Fruit fly (Drosophila melanogaster) whole organism, embryonic: Measurements from ENCODE around the gene Rab3-GEF.

Experiments
- Atf-2 ChIP-seq: fragments of 200-800 bp; sonication (Bioruptor generic); optimal IDR thresholded peaks from 2 replicates; lab custom pipeline; 2016; ENCODE audit warnings: missing biosample characterization, missing genetic modification characterization
- CG10543 ChIP-seq: fragments of 200-800 bp; sonication (Bioruptor generic); optimal IDR thresholded peaks from 3 replicates; lab custom pipeline; 2017; ENCODE audit warnings: missing biosample characterization, mild to moderate bottlenecking, missing genetic modification characterization, moderate library complexity
- CG13287 ChIP-seq: fragments of 200-800 bp; sonication (Bioruptor generic); IDR thresholded peaks from 2 replicates; pipeline ENCODE4 v1.3.6; 2022; ENCODE audit warnings: missing biosample characterization, missing genetic modification characterization; ENCODE audit not compliant: partially characterized antibody
- CG16863 ChIP-seq: fragments of 200-800 bp; sonication (Bioruptor generic); optimal IDR thresholded peaks from 3 replicates; lab custom pipeline; 2016; ENCODE audit warnings: missing biosample characterization, missing genetic modification characterization
- CG17359 ChIP-seq: fragments of 200-800 bp; sonication (Bioruptor generic); optimal IDR thresholded peaks from 3 replicates; lab custom pipeline; 2018; ENCODE audit warnings: missing biosample characterization, mild to moderate bottlenecking, missing genetic modification characterization, moderate library complexity
- CG34376 ChIP-seq: fragments of 200-800 bp; sonication (Bioruptor generic); optimal IDR thresholded peaks from 2 replicates; lab custom pipeline; 2018; ENCODE audit warnings: missing biosample characterization, mild to moderate bottlenecking, missing genetic modification characterization
- CG42726 ChIP-seq: fragments of 200-800 bp; sonication (Bioruptor generic); IDR thresholded peaks from 2 replicates; pipeline ENCODE4 v1.3.6; 2022; ENCODE audit warnings: missing biosample characterization, missing genetic modification characterization; ENCODE audit not compliant: partially characterized antibody
- CG5953 ChIP-seq: fragments of 200-800 bp; sonication (Bioruptor generic); IDR thresholded peaks from 2 replicates; pipeline ENCODE4 v1.3.6; 2022; ENCODE audit warnings: missing biosample characterization, missing genetic modification characterization
- CG6654 ChIP-seq: fragments of 200-800 bp; sonication (Bioruptor generic); optimal IDR thresholded peaks from 2 replicates; lab custom pipeline; 2017; ENCODE audit warnings: missing biosample characterization, mild to moderate bottlenecking, missing genetic modification characterization
- CG9797 ChIP-seq: fragments of 200-800 bp; sonication (Bioruptor generic); optimal IDR thresholded peaks from 3 replicates; lab custom pipeline; 2018; ENCODE audit warnings: missing biosample characterization, mild to moderate bottlenecking, missing genetic modification characterization
- CkIIα-i1 ChIP-seq: fragments of 200-800 bp; sonication (Bioruptor generic); IDR thresholded peaks from 2 replicates; pipeline ENCODE4 v1.3.6; 2022; ENCODE audit warnings: missing biosample characterization, missing genetic modification characterization
- Drgx ChIP-seq: fragments of 200-800 bp; sonication (Bioruptor generic); IDR thresholded peaks from 2 replicates; pipeline ENCODE4 v1.3.6; 2022; ENCODE audit warnings: missing biosample characterization, missing genetic modification characterization
- E2f2 ChIP-seq: fragments of 200-800 bp; sonication (Bioruptor generic); IDR thresholded peaks from 2 replicates; pipeline ENCODE4 v1.3.6; 2022; ENCODE audit warnings: missing biosample characterization, missing genetic modification characterization
- Ets65A ChIP-seq: fragments of 200-800 bp; sonication (Bioruptor generic); peaks from one replicate; lab custom pipeline; 2016; ENCODE audit warnings: missing biosample characterization, missing genetic modification characterization
- GATAe ChIP-seq: fragments of 200-800 bp; sonication (Bioruptor generic); conservative IDR thresholded peaks from 2 replicates; pipeline ENCODE4 v1.3.6; 2022; ENCODE audit warnings: missing biosample characterization, missing genetic modification characterization
- HmgD ChIP-seq: fragments of 200-800 bp; sonication (Bioruptor generic); optimal IDR thresholded peaks from 3 replicates; lab custom pipeline; 2016; ENCODE audit warnings: missing biosample characterization, missing genetic modification characterization
- Hmr ChIP-seq: fragments of 200-800 bp; sonication (Bioruptor generic); optimal IDR thresholded peaks from 3 replicates; lab custom pipeline; 2017; ENCODE audit warnings: mild to moderate bottlenecking, missing biosample characterization, missing genetic modification reagents, missing genetic modification characterization
- MBD-R2 ChIP-seq: fragments of 200-800 bp; sonication (Bioruptor generic); IDR thresholded peaks from 2 replicates; pipeline ENCODE4 v1.3.6; 2022; ENCODE audit warnings: missing biosample characterization, missing genetic modification characterization
- Med ChIP-seq: fragments of 200-800 bp; sonication (Bioruptor generic); peaks from one replicate; lab custom pipeline; 2016; ENCODE audit warnings: missing biosample characterization, missing genetic modification characterization, mild to moderate bottlenecking, inconsistent platforms, moderate library complexity
- Side ChIP-seq: fragments of 200-800 bp; sonication (Bioruptor generic); optimal IDR thresholded peaks from 2 replicates; lab custom pipeline; 2016; ENCODE audit warnings: missing biosample characterization, missing genetic modification characterization
- Tbp ChIP-seq: fragments of >200 bp; optimal IDR thresholded peaks from 2 replicates; lab custom pipeline; 2018; ENCODE audit warnings: missing biosample characterization, missing genetic modification characterization
- Trl ChIP-seq, 3 experiments: fragments of >200 bp in 2 of 3; fragments of 200-800 bp in 1 of 3; sonication (Bioruptor generic) in 1 of 3; optimal IDR thresholded peaks; 2 replicates in 1 of 3; 3 replicates in 2 of 3; lab custom pipeline; 2016 to 2017; ENCODE audit warnings: missing biosample characterization in 1 of 3, missing genetic modification characterization in 1 of 3
- YL-1 ChIP-seq: fragments of 200-800 bp; sonication (Bioruptor generic); optimal IDR thresholded peaks from 3 replicates; lab custom pipeline; 2017; ENCODE audit warnings: missing biosample characterization, mild to moderate bottlenecking, missing genetic modification characterization
- cg ChIP-seq: fragments of 200-800 bp; sonication (Bioruptor generic); optimal IDR thresholded peaks from 3 replicates; lab custom pipeline; 2019; ENCODE audit warnings: missing biosample characterization, mild to moderate bottlenecking, missing genetic modification characterization, moderate library complexity
- chinmo ChIP-seq: fragments of 200-800 bp; sonication (Bioruptor generic); IDR thresholded peaks from 4 replicates; pipeline ENCODE4 v1.3.6; 2022; ENCODE audit warnings: missing biosample characterization, missing genetic modification characterization; ENCODE audit not compliant: partially characterized antibody
- crol ChIP-seq: fragments of 200-800 bp; sonication (Bioruptor generic); IDR thresholded peaks from 2 replicates; pipeline ENCODE4 v1.3.6; 2022; ENCODE audit warnings: missing biosample characterization, missing genetic modification characterization
- crp ChIP-seq, 2 experiments: fragments of 200-800 bp; sonication (Bioruptor generic); optimal IDR thresholded peaks; 2 replicates in 1 of 2; 3 replicates in 1 of 2; lab custom pipeline; 2017; ENCODE audit warnings: missing biosample characterization in 2 of 2, missing genetic modification characterization in 2 of 2, mild to moderate bottlenecking in 1 of 2, moderate library complexity in 1 of 2
- dmrt11E ChIP-seq: fragments of 200-800 bp; sonication (Bioruptor generic); optimal IDR thresholded peaks from 3 replicates; lab custom pipeline; 2018; ENCODE audit warnings: missing biosample characterization, mild to moderate bottlenecking, missing genetic modification characterization, moderate library complexity
- ewg ChIP-seq: fragments of 200-800 bp; sonication (Bioruptor generic); optimal IDR thresholded peaks from 3 replicates; lab custom pipeline; 2017; ENCODE audit warnings: mild to moderate bottlenecking, missing biosample characterization, missing genetic modification reagents, missing genetic modification characterization
- exex ChIP-seq: fragments of 200-800 bp; sonication (Bioruptor generic); optimal IDR thresholded peaks from 4 replicates; lab custom pipeline; 2018; ENCODE audit warnings: missing biosample characterization, mild to moderate bottlenecking, missing genetic modification characterization, moderate library complexity
- ftz-f1 ChIP-seq: fragments of 200-800 bp; sonication (Bioruptor generic); optimal IDR thresholded peaks from 2 replicates; lab custom pipeline; 2016; ENCODE audit warnings: missing biosample characterization, missing genetic modification characterization
- grn ChIP-seq: fragments of 200-800 bp; sonication (Bioruptor generic); optimal IDR thresholded peaks from 3 replicates; lab custom pipeline; 2017; ENCODE audit warnings: missing biosample characterization, missing genetic modification characterization
- lab ChIP-seq: fragments of 200-800 bp; sonication (Bioruptor generic); optimal IDR thresholded peaks from 3 replicates; lab custom pipeline; 2017; ENCODE audit warnings: missing biosample characterization, missing genetic modification characterization, mild to moderate bottlenecking, moderate library complexity, missing genetic modification reagents
- lola ChIP-seq, 3 experiments: fragments of >200 bp in 2 of 3; fragments of 200-800 bp in 1 of 3; sonication (Bioruptor generic) in 1 of 3; optimal IDR thresholded peaks; 2 replicates each; lab custom pipeline; 2017 to 2019; ENCODE audit warnings: missing biosample characterization in 3 of 3, missing genetic modification characterization in 3 of 3, mild to moderate bottlenecking in 1 of 3, moderate library complexity in 1 of 3
- mirr ChIP-seq: fragments of 200-800 bp; sonication (Bioruptor generic); optimal IDR thresholded peaks from 3 replicates; lab custom pipeline; 2018; ENCODE audit warnings: missing biosample characterization, mild to moderate bottlenecking, missing genetic modification characterization
- nom ChIP-seq: fragments of 200-800 bp; sonication (Bioruptor generic); optimal IDR thresholded peaks from 2 replicates; lab custom pipeline; 2017; ENCODE audit warnings: missing biosample characterization, missing genetic modification characterization, mild to moderate bottlenecking, moderate library complexity, missing genetic modification reagents
- onecut ChIP-seq: fragments of 200-800 bp; sonication (Bioruptor generic); IDR thresholded peaks from 2 replicates; pipeline ENCODE4 v1.3.6; 2022; ENCODE audit warnings: missing biosample characterization, missing genetic modification characterization
- pfk ChIP-seq: fragments of 200-800 bp; sonication (Bioruptor generic); optimal IDR thresholded peaks from 2 replicates; lab custom pipeline; 2018; ENCODE audit warnings: missing biosample characterization, mild to moderate bottlenecking, missing genetic modification characterization, moderate library complexity
- pros ChIP-seq: fragments of 200-800 bp; sonication (Bioruptor generic); optimal IDR thresholded peaks from 3 replicates; lab custom pipeline; 2019; ENCODE audit warnings: missing biosample characterization, mild to moderate bottlenecking, missing genetic modification characterization, moderate library complexity
- pzg ChIP-seq: fragments of 200-800 bp; sonication (Bioruptor generic); optimal IDR thresholded peaks from 3 replicates; lab custom pipeline; 2018; ENCODE audit warnings: missing biosample characterization, mild to moderate bottlenecking, missing genetic modification characterization, moderate library complexity
- salm ChIP-seq: fragments of 200-800 bp; sonication (Bioruptor generic); optimal IDR thresholded peaks from 2 replicates; lab custom pipeline; 2018; ENCODE audit warnings: missing biosample characterization, mild to moderate bottlenecking, missing genetic modification characterization
- sens ChIP-seq: fragments of 200-800 bp; sonication (Bioruptor generic); peaks from one replicate; lab custom pipeline; 2016; ENCODE audit warnings: missing biosample characterization, missing genetic modification characterization
- seq ChIP-seq: fragments of 200-800 bp; sonication (Bioruptor generic); IDR thresholded peaks from 2 replicates; pipeline ENCODE4 v1.3.6; 2022; ENCODE audit warnings: missing biosample characterization, missing genetic modification characterization
- sna ChIP-seq: fragments of 200-800 bp; sonication (Bioruptor generic); IDR thresholded peaks from 2 replicates; pipeline ENCODE4 v1.3.6; 2022; ENCODE audit warnings: missing biosample characterization, missing genetic modification characterization; ENCODE audit not compliant: partially characterized antibody
- sug ChIP-seq: fragments of 200-800 bp; optimal IDR thresholded peaks from 2 replicates; lab custom pipeline; 2019; ENCODE audit warnings: missing biosample characterization, mild to moderate bottlenecking, missing genetic modification characterization, moderate library complexity
- trem ChIP-seq: fragments of 200-800 bp; optimal IDR thresholded peaks from 3 replicates; lab custom pipeline; 2019; ENCODE audit warnings: missing biosample characterization, mild to moderate bottlenecking, missing genetic modification characterization, moderate library complexity
- z ChIP-seq: fragments of 200-800 bp; sonication (Bioruptor generic); IDR thresholded peaks from 3 replicates; pipeline ENCODE4 v1.3.6; 2022; ENCODE audit warnings: missing biosample characterization, missing genetic modification characterization
- zen2 ChIP-seq: fragments of 200-800 bp; sonication (Bioruptor generic); IDR thresholded peaks from 3 replicates; pipeline ENCODE4 v1.3.6; 2022; ENCODE audit warnings: missing biosample characterization, missing genetic modification characterization; ENCODE audit not compliant: partially characterized antibody
- zfh1 ChIP-seq: fragments of 200-800 bp; sonication (Bioruptor generic); IDR thresholded peaks from 3 replicates; pipeline ENCODE4 v1.3.6; 2022; ENCODE audit warnings: missing biosample characterization, missing genetic modification characterization

Rab3-GEF gene

dm6 chrX:15045608-15046007, 43.9 kb upstream of the Rab3-GEF start:
- TF ChIP-seq CG16863 (GFP tag; lab: Kevin White, UChicago) = no peak
- no peak for TF ChIP-seq CG5953 (GFP tag; lab: Robert Waterston, UW)
- TF ChIP-seq CG17359 (tag; lab: Kevin White, UChicago) = no peak
- TF ChIP-seq grn (GFP tag; lab: Kevin White, UChicago) = peak; percentile 42
- TF ChIP-seq CG6654 = peak; percentile 50
- TF ChIP-seq Med (GFP tag; lab: Kevin White, UChicago) = peak; percentile 16
- TF ChIP-seq z (GFP tag; lab: Robert Waterston, UW) = peak; percentile 69; the same call in 1 of the 3 replicates
- TF ChIP-seq GATAe = peak; percentile 28; the same call in 1 of the 2 replicates
- peak; percentile 19 for TF ChIP-seq nom (GFP tag; lab: Kevin White, UChicago)
- TF ChIP-seq CG42726 = no peak
- no peak for TF ChIP-seq zfh1

DNA sequence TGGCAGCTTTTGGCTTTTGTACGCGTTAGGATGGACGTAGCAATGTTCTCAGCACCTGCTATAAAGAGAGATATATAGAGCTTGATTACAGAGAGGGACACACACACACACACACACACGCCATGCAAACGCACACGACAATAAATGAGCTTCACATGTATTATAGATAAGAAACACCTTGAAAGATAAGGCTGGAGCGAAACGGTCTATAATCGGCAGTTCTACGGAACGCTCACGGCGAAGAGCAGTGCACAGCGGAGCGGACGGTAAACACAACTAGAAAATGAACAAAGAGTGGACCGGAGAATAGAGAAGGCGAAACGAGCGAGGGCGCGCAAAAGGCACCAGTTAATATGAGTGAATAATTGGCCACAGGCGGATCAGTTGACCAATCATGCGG, 40.8 kb upstream of the Rab3-GEF start:
- TF ChIP-seq chinmo (GFP tag; lab: Robert Waterston, UW) = peak; percentile 78; the same call in 1 of the 4 replicates
- peak; percentile 39 for TF ChIP-seq mirr (GFP tag; lab: Kevin White, UChicago)
- TF ChIP-seq ftz-f1 (GFP tag; lab: Kevin White, UChicago) = peak; percentile 88
- peak; percentile 10 for TF ChIP-seq pfk
- TF ChIP-seq Atf-2 = no peak
- no peak for TF ChIP-seq Tbp (GFP tag; lab: Kevin White, UChicago)
- TF ChIP-seq sna (GFP tag; lab: Robert Waterston, UW) = no peak
- TF ChIP-seq Trl (optimal IDR thresholded peaks at IDR 0.05; lab: Kevin White, UChicago) = peak; percentile 10 to 72
- TF ChIP-seq Trl (GFP tag; optimal IDR thresholded peaks at IDR 0.05; lab: Kevin White, UChicago) = no peak
- peak; percentile 77 for TF ChIP-seq pros (GFP tag; lab: Kevin White, UChicago)
- no peak for TF ChIP-seq Hmr
- peak; percentile 52 for TF ChIP-seq CG10543
- TF ChIP-seq grn (GFP tag; lab: Kevin White, UChicago) = peak; percentile 36
- TF ChIP-seq dmrt11E = no peak
- TF ChIP-seq GATAe = peak; percentile 86
- no peak for TF ChIP-seq lola (GFP tag; optimal IDR thresholded peaks at IDR 0.05; lab: Kevin White, UChicago)
- TF ChIP-seq CG34376 = peak; percentile 62
- peak; percentile 25 for TF ChIP-seq lab (GFP tag; lab: Kevin White, UChicago)
- TF ChIP-seq cg = peak; percentile 76
- TF ChIP-seq exex = peak; percentile 52
- TF ChIP-seq zen2 (GFP tag; lab: Robert Waterston, UW) = no peak
- no peak for TF ChIP-seq salm (tag; lab: Kevin White, UChicago)
- TF ChIP-seq HmgD = no peak
- TF ChIP-seq Drgx (GFP tag; lab: Robert Waterston, UW) = no peak
- TF ChIP-seq sug (tag; lab: Kevin White, UChicago) = peak; percentile 26
- no peak for TF ChIP-seq CG9797 (GFP tag; lab: Kevin White, UChicago)
- peak; percentile 55; the same call in 2 of the 3 replicates for TF ChIP-seq z (GFP tag; lab: Robert Waterston, UW)
- peak; percentile 22 for TF ChIP-seq Med (GFP tag; lab: Kevin White, UChicago)

DNA sequence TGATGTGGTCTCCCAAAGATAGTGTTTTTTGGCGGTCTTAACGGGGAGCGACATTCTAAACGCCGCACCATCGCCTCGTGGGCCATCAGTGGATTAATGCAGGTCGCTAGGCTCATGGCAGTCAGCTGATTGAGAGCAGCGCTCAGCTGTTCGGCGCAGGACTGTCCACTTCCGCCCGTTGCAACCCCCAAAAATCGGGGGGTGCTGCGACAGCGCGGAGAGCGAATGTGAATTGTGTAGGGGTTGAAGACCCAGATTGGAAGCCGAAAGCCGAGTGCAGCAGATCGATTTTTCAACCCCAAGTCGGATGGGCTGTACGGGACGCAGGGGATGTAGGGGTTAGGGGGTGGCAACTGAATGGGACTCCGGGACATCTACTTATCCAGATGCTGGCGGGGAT, 26.9 kb upstream of the Rab3-GEF start:
- TF ChIP-seq ewg (GFP tag; lab: Kevin White, UChicago) (peak; percentile 74), E2f2 (GFP tag; lab: Robert Waterston, UW) (no peak), onecut (GFP tag; lab: Robert Waterston, UW) (peak; percentile 98), crp (GFP tag; optimal IDR thresholded peaks at IDR 0.05; lab: Kevin White, UChicago) (peak in 1 of 2 experiments; percentile 79), sens (peak; percentile 39), YL-1 (peak; percentile 9), trem (tag; lab: Kevin White, UChicago) (peak; percentile 98), CkIIα-i1 (GFP tag; lab: Robert Waterston, UW) (no peak), Med (GFP tag; lab: Kevin White, UChicago) (peak; percentile 14), CG13287 (0 out of 2 replicates have a peak, but pooled peaks have one; percentile 6), Side (GFP tag; lab: Kevin White, UChicago) (no peak), pzg (GFP tag; lab: Kevin White, UChicago) (peak; percentile 26), MBD-R2 (peak; percentile 51), Ets65A (GFP tag; lab: Kevin White, UChicago) (peak; percentile 84), seq (GFP tag; lab: Robert Waterston, UW) (peak; percentile 90), crol (GFP tag; lab: Robert Waterston, UW) (peak; percentile 58)
